Fruit fly (Drosophila melanogaster) whole organism, wandering third instar larva: Measurements from ENCODE around the gene Ugt304A1.

Source experiments
- Abd-B ChIP-seq: fragments of >200 bp; optimal IDR thresholded peaks from 2 replicates; lab custom pipeline; 2017; ENCODE audit warnings: missing biosample characterization, missing genetic modification characterization
- CG32264 ChIP-seq: fragments of 200-800 bp; sonication (Bioruptor generic); optimal IDR thresholded peaks from 2 replicates; lab custom pipeline; 2016; ENCODE audit warnings: missing biosample characterization, missing genetic modification characterization
- CG9705 ChIP-seq: fragments of 200-800 bp; sonication (Bioruptor generic); optimal IDR thresholded peaks from 2 replicates; lab custom pipeline; 2018; ENCODE audit warnings: missing biosample characterization, mild to moderate bottlenecking, missing genetic modification characterization
- CrebA ChIP-seq: fragments of 200-800 bp; sonication (Bioruptor generic); optimal IDR thresholded peaks from 2 replicates; lab custom pipeline; 2016; ENCODE audit warnings: missing biosample characterization, mild to moderate bottlenecking, missing genetic modification characterization, borderline replicate concordance
- Dfd ChIP-seq: fragments of >200 bp; optimal IDR thresholded peaks from 2 replicates; lab custom pipeline; 2017; ENCODE audit warnings: missing biosample characterization, missing genetic modification characterization
- Dif ChIP-seq: fragments of 200-275, 200-300 bp; sonication (Bioruptor generic); optimal IDR thresholded peaks from 2 replicates; lab custom pipeline; 2018; ENCODE audit warnings: missing biosample characterization, missing genetic modification characterization; ENCODE audit not compliant: partially characterized antibody
- GATAd ChIP-seq: sonication (Bioruptor generic); optimal IDR thresholded peaks from 2 replicates; lab custom pipeline; 2016; ENCODE audit warnings: missing biosample characterization, missing genetic modification characterization
- HLH106 ChIP-seq: fragments of 200-800 bp; optimal IDR thresholded peaks from 3 replicates; lab custom pipeline; 2019; ENCODE audit warnings: missing biosample characterization, mild to moderate bottlenecking, missing genetic modification characterization, moderate library complexity
- Hnf4 ChIP-seq: fragments of 200-800 bp; sonication (Bioruptor generic); optimal IDR thresholded peaks from 2 replicates; lab custom pipeline; 2016; ENCODE audit warnings: missing biosample characterization, mild to moderate bottlenecking, missing genetic modification characterization
- Hr78 ChIP-seq: fragments of >200 bp; optimal IDR thresholded peaks from 2 replicates; lab custom pipeline; 2017; ENCODE audit warnings: missing biosample characterization, missing genetic modification characterization
- Jra ChIP-seq: sonication (Bioruptor generic); optimal IDR thresholded peaks from 2 replicates; lab custom pipeline; 2016; ENCODE audit warnings: missing biosample characterization, missing genetic modification characterization
- Mio ChIP-seq: sonication (Bioruptor generic); optimal IDR thresholded peaks from 2 replicates; lab custom pipeline; 2016; ENCODE audit warnings: missing biosample characterization, missing genetic modification characterization
- Myc ChIP-seq: fragments of >200 bp; optimal IDR thresholded peaks from 2 replicates; lab custom pipeline; 2017
- N ChIP-seq: fragments of >200 bp; optimal IDR thresholded peaks from 2 replicates; lab custom pipeline; 2018; ENCODE audit warnings: missing biosample characterization, missing external identifiers, missing genetic modification characterization
- OdsH ChIP-seq: fragments of 200-800 bp; sonication (Bioruptor generic); optimal IDR thresholded peaks from 2 replicates; lab custom pipeline; 2016; ENCODE audit warnings: missing biosample characterization, mild to moderate bottlenecking, missing genetic modification characterization
- Rel ChIP-seq, 2 experiments: fragments of 200-800 bp; sonication (Bioruptor generic) in 1 of 2; optimal IDR thresholded peaks; 2 replicates in 1 of 2; 3 replicates in 1 of 2; lab custom pipeline; 2016 to 2019; ENCODE audit warnings: mild to moderate bottlenecking in 2 of 2, missing biosample characterization in 2 of 2, missing genetic modification characterization in 2 of 2, moderate library complexity in 1 of 2
- Sp1 ChIP-seq: fragments of 200-800 bp; sonication (Bioruptor generic); optimal IDR thresholded peaks from 3 replicates; lab custom pipeline; 2019; ENCODE audit warnings: missing biosample characterization, mild to moderate bottlenecking, missing genetic modification characterization, moderate library complexity
- Vsx2 ChIP-seq: fragments of 200-300, 225-300 bp; sonication (Bioruptor generic); optimal IDR thresholded peaks from 2 replicates; lab custom pipeline; 2018; ENCODE audit warnings: missing biosample characterization, missing genetic modification characterization; ENCODE audit not compliant: partially characterized antibody
- br ChIP-seq: fragments of 200-800 bp; sonication (Bioruptor generic); optimal IDR thresholded peaks from 2 replicates; lab custom pipeline; 2016; ENCODE audit warnings: missing biosample characterization, missing genetic modification characterization
- brk ChIP-seq: fragments of 200-800 bp; sonication (Bioruptor generic); optimal IDR thresholded peaks from 2 replicates; lab custom pipeline; 2016; ENCODE audit warnings: missing biosample characterization, mild to moderate bottlenecking, missing genetic modification characterization
- dl ChIP-seq, 2 experiments: fragments of 175-275, 200-275 bp in 1 of 2; fragments of 200-275 bp in 1 of 2; sonication (Bioruptor generic); optimal IDR thresholded peaks; lab custom pipeline; 2018; ENCODE audit warnings: mild to moderate bottlenecking in 2 of 2, missing biosample characterization in 2 of 2, missing genetic modification characterization in 2 of 2, moderate library complexity in 2 of 2; ENCODE audit not compliant: partially characterized antibody in 2 of 2, insufficient read depth in 1 of 2
- dmrt93B ChIP-seq: fragments of 200-800 bp; sonication (Bioruptor generic); optimal IDR thresholded peaks from 2 replicates; lab custom pipeline; 2018; ENCODE audit warnings: missing biosample characterization, mild to moderate bottlenecking, missing genetic modification characterization
- dsf ChIP-seq: sonication (Bioruptor generic); optimal IDR thresholded peaks from 2 replicates; lab custom pipeline; 2016; ENCODE audit warnings: missing biosample characterization, missing genetic modification characterization, borderline replicate concordance
- ey ChIP-seq: fragments of 200-800 bp; sonication (Bioruptor generic); optimal IDR thresholded peaks from 2 replicates; lab custom pipeline; 2016; ENCODE audit warnings: missing biosample characterization, missing genetic modification characterization
- foxo ChIP-seq, 2 experiments: fragments of 200-800 bp; sonication (Bioruptor generic); optimal IDR thresholded peaks; 2 replicates in 1 of 2; 3 replicates in 1 of 2; lab custom pipeline; 2016 to 2017; ENCODE audit warnings: missing biosample characterization in 2 of 2, missing genetic modification characterization in 2 of 2
- fru ChIP-seq: fragments of 200-800 bp; sonication (Bioruptor generic); optimal IDR thresholded peaks from 3 replicates; lab custom pipeline; 2016; ENCODE audit warnings: missing biosample characterization, mild to moderate bottlenecking, missing genetic modification characterization
- h ChIP-seq: fragments of 200-800 bp; sonication (Bioruptor generic); optimal IDR thresholded peaks from 3 replicates; lab custom pipeline; 2016; ENCODE audit warnings: missing biosample characterization, mild to moderate bottlenecking, missing genetic modification characterization
- jim ChIP-seq: fragments of 175-275, 200-325 bp; sonication (Bioruptor generic); optimal IDR thresholded peaks from 2 replicates; lab custom pipeline; 2016; ENCODE audit warnings: missing biosample characterization, mild to moderate bottlenecking, missing genetic modification characterization
- lola ChIP-seq: fragments of >200 bp; optimal IDR thresholded peaks from 2 replicates; lab custom pipeline; 2017; ENCODE audit warnings: missing biosample characterization, missing genetic modification characterization
- pan ChIP-seq: fragments of >200 bp; optimal IDR thresholded peaks from 2 replicates; lab custom pipeline; 2017
- rgr ChIP-seq: fragments of 200-800 bp; sonication (Bioruptor generic); optimal IDR thresholded peaks from 3 replicates; lab custom pipeline; 2016; ENCODE audit warnings: missing biosample characterization, mild to moderate bottlenecking, missing genetic modification characterization
- sage ChIP-seq: fragments of 200-800 bp; sonication (Bioruptor generic); optimal IDR thresholded peaks from 2 replicates; lab custom pipeline; 2016; ENCODE audit warnings: missing biosample characterization, mild to moderate bottlenecking, missing genetic modification characterization
- sv ChIP-seq: fragments of 200-800 bp; sonication (Bioruptor generic); optimal IDR thresholded peaks from 3 replicates; lab custom pipeline; 2016; ENCODE audit warnings: missing biosample characterization, missing genetic modification characterization
- tai ChIP-seq: sonication (Bioruptor generic); optimal IDR thresholded peaks from 2 replicates; lab custom pipeline; 2016; ENCODE audit warnings: missing biosample characterization, missing genetic modification characterization
- usp ChIP-seq: fragments of >200 bp; optimal IDR thresholded peaks from 2 replicates; lab custom pipeline; 2017; ENCODE audit warnings: missing biosample characterization, missing genetic modification characterization
- woc ChIP-seq: sonication (Bioruptor generic); optimal IDR thresholded peaks from 2 replicates; lab custom pipeline; 2016; ENCODE audit warnings: missing biosample characterization, mild to moderate bottlenecking, missing genetic modification characterization

The Ugt304A1 gene

DNA sequence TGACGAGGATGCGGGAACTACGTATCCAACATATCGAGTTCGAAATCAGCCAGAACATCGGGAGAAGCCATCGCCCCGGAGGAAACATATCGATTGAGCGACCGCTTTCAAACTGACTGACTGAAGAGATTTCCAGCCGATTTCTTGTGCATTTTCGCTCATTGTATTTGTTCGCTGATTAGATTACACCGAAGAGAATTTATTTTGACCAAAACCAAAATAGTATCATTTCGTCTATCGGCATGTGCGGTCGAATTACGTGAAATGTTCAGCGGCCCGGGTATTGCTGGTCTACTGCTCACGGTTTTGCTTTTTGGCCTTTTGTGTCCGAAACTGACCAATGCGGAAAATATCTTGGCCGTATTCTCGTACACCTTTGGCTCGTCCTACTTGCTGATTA is at the start of gene Ugt304A1, which contains the start of gene Ugt303A1:
Gene Ugt304A1, minus strand, starts transcription at position 101 of the 400 bp plus-strand sequence.
Gene Ugt303A1, plus strand, starts transcription at position 222 of the 400 bp plus-strand sequence.
- TF ChIP-seq CrebA (GFP tag; lab: Kevin White, UChicago) (no peak), CG9705 (no peak), Hr78 (GFP tag; lab: Kevin White, UChicago) (no peak), OdsH (GFP tag; lab: Kevin White, UChicago) (no peak), sv (no peak), Myc (lab: Kevin White, UChicago) (no peak), Dif (GFP tag; lab: Kevin White, UChicago) (no peak), GATAd (GFP tag; lab: Kevin White, UChicago) (no peak), dl (GFP tag; optimal IDR thresholded peaks at IDR 0.05; lab: Kevin White, UChicago; ENCODE audit: insufficient read depth in 1 of 2, partially characterized antibody in 2 of 2) (no peak), pan (lab: Kevin White, UChicago) (no peak)

DNA sequence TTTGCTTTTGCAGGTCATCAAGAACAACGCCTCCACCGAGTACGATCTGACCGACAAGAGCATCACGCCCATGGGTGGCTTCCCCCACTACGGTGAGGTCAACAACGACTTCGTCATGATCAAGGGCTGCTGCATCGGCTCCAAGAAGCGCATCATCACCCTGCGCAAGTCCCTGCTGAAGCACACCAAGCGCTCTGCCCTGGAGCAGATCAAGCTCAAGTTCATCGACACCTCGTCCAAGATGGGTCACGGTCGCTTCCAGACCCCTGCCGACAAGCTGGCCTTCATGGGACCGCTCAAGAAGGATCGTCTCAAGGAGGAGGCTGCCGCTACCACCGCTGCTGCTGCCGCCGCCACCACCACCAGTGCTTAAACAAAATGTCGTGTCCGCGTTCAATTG is 49.3 kb upstream of the Ugt304A1 start:
- TF ChIP-seq OdsH (GFP tag; lab: Kevin White, UChicago) (no peak), HLH106 (no peak), Hnf4 (GFP tag; lab: Kevin White, UChicago) (no peak), rgr (GFP tag; lab: Kevin White, UChicago) (no peak), pan (lab: Kevin White, UChicago) (no peak), foxo (GFP tag; optimal IDR thresholded peaks at IDR 0.05; lab: Kevin White, UChicago) (no peak), N (GFP tag; lab: Kevin White, UChicago) (no peak), dsf (GFP tag; lab: Kevin White, UChicago) (no peak), CG9705 (no peak), h (no peak)

DNA sequence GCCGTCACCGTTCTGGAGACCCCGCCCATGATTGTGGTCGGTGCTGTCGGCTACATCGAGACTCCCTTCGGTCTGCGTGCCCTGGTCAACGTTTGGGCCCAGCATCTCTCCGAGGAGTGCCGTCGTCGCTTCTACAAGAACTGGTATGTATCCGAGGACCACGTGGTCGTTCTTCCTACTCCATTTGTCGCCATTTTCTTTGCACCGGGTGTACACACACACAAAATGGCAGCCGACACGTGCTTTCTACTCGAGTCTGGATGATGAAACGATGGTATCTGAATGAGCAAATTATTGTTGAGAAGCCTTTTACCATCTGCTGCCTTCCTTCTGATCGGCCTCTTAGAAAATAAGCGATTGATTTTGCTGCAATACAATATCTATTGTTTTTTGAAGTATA is 47.4 kb upstream of the Ugt304A1 start:
- no peak for TF ChIP-seq Mio
- TF ChIP-seq Abd-B (GFP tag; lab: Kevin White, UChicago), result no peak
- no peak for TF ChIP-seq Vsx2 (GFP tag; lab: Kevin White, UChicago)
- no peak for TF ChIP-seq foxo (GFP tag; optimal IDR thresholded peaks at IDR 0.05; lab: Kevin White, UChicago)
- no peak for TF ChIP-seq pan (lab: Kevin White, UChicago)
- TF ChIP-seq GATAd (GFP tag; lab: Kevin White, UChicago), result no peak
- TF ChIP-seq lola (GFP tag; lab: Kevin White, UChicago), result no peak
- no peak for TF ChIP-seq Rel (GFP tag; optimal IDR thresholded peaks at IDR 0.05; lab: Kevin White, UChicago)
- TF ChIP-seq Rel (tag; optimal IDR thresholded peaks at IDR 0.05; lab: Kevin White, UChicago), result no peak
- no peak for TF ChIP-seq N (GFP tag; lab: Kevin White, UChicago)
- TF ChIP-seq fru (GFP tag; lab: Kevin White, UChicago), result no peak
- no peak for TF ChIP-seq ey (GFP tag; lab: Kevin White, UChicago)
- TF ChIP-seq dmrt93B, result no peak
- no peak for TF ChIP-seq CrebA (GFP tag; lab: Kevin White, UChicago)
- TF ChIP-seq jim, result no peak
- no peak for TF ChIP-seq sage
- TF ChIP-seq tai (GFP tag; lab: Kevin White, UChicago), result no peak
- TF ChIP-seq CG32264 (GFP tag; lab: Kevin White, UChicago), result no peak

DNA sequence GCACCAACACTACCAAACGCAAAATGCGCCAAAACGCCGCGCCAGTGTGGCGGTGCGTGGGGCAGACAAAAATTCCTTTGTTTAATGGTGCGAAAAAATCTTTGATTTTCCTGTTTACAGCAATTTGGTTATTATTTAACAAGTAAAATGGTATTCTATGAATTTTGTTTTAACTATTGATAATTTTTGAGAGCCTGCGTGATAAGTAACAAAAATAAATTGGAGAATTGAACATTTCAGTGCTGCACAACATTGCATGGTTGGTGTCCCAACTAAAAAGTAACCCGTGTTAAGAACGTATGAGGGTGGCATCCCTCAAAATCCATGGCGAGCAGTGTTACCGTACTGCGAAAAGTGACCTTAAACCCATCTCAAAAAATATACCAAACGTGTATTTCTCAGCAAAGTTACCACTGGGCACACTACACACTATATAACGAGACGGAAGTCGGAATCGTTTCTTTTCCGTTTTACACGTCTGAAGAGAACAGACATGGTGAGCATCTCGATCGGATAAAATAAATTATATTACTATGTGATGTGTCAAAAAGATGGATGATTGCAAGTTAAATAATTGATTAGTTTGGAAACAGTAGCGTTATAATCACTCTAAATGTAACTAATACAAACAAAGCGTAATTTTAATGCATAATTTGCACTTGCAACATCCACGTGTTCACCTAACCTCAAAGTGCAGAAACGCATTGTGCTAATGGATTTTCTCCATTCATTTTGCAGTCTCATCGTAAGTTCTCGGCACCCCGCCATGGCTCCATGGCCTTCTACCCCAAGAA is 46.4 kb upstream of the Ugt304A1 start, which contains the start of the genes CG6693 and RpL3:
Gene CG6693, minus strand, starts transcription at position 203 of the 794 bp plus-strand sequence.
Gene RpL3, plus strand, starts transcription at position 458 of the 794 bp plus-strand sequence.
- peak; percentile 67 for TF ChIP-seq HLH106
- peak; percentile 63 for TF ChIP-seq sv
- TF ChIP-seq br (GFP tag; lab: Kevin White, UChicago), result peak; percentile 66
- no peak for TF ChIP-seq Hr78 (GFP tag; lab: Kevin White, UChicago)
- TF ChIP-seq Myc (lab: Kevin White, UChicago), result peak; percentile 43
- TF ChIP-seq h, result peak; percentile 84
- TF ChIP-seq GATAd (GFP tag; lab: Kevin White, UChicago), result no peak
- peak; percentile 60 for TF ChIP-seq Dif (GFP tag; lab: Kevin White, UChicago)
- no peak for TF ChIP-seq lola (GFP tag; lab: Kevin White, UChicago)
- no peak for TF ChIP-seq Abd-B (GFP tag; lab: Kevin White, UChicago)
- TF ChIP-seq Vsx2 (GFP tag; lab: Kevin White, UChicago), result no peak
- TF ChIP-seq pan (lab: Kevin White, UChicago), result no peak
- TF ChIP-seq Rel (GFP tag; optimal IDR thresholded peaks at IDR 0.05; lab: Kevin White, UChicago), result no peak
- peak; percentile 74 for TF ChIP-seq Rel (tag; optimal IDR thresholded peaks at IDR 0.05; lab: Kevin White, UChicago)
- peak; percentile 16 for TF ChIP-seq CG32264 (GFP tag; lab: Kevin White, UChicago)
- peak; percentile 75 for TF ChIP-seq fru (GFP tag; lab: Kevin White, UChicago)
- peak; percentile 87 for TF ChIP-seq rgr (GFP tag; lab: Kevin White, UChicago)
- TF ChIP-seq N (GFP tag; lab: Kevin White, UChicago), result no peak
- TF ChIP-seq ey (GFP tag; lab: Kevin White, UChicago), result peak; percentile 12
- TF ChIP-seq CG9705, result peak; percentile 54
- no peak for TF ChIP-seq brk (GFP tag; lab: Kevin White, UChicago)
- peak; percentile 37 for TF ChIP-seq woc (GFP tag; lab: Kevin White, UChicago)
- peak; percentile 69 for TF ChIP-seq OdsH (GFP tag; lab: Kevin White, UChicago)
- TF ChIP-seq dl (GFP tag; optimal IDR thresholded peaks at IDR 0.05; lab: Kevin White, UChicago; ENCODE audit: insufficient read depth in 1 of 2, partially characterized antibody in 2 of 2), result no peak
- no peak for TF ChIP-seq usp (GFP tag; lab: Kevin White, UChicago)
- no peak for TF ChIP-seq tai (GFP tag; lab: Kevin White, UChicago)
- TF ChIP-seq Sp1, result peak; percentile 88
- TF ChIP-seq Mio, result no peak
- no peak for TF ChIP-seq CrebA (GFP tag; lab: Kevin White, UChicago)
- peak; percentile 87 for TF ChIP-seq Hnf4 (GFP tag; lab: Kevin White, UChicago)
- TF ChIP-seq dsf (GFP tag; lab: Kevin White, UChicago), result peak; percentile 45
- TF ChIP-seq dmrt93B, result peak; percentile 35
- TF ChIP-seq Jra (GFP tag; lab: Kevin White, UChicago), result peak; percentile 71
- TF ChIP-seq sage, result no peak
- no peak for TF ChIP-seq Dfd (GFP tag; lab: Kevin White, UChicago)
